Fruit fly (Drosophila melanogaster) S2 (cell line): ENCODE data around the gene mEFTs.

Source experiments
- CG8478 ChIP-seq: fragments of >200 bp; optimal IDR thresholded peaks from 2 replicates; lab custom pipeline; 2018
- CTCF ChIP-seq, 2 experiments: fragments of >200 bp; optimal IDR thresholded peaks; 2 replicates each; lab custom pipeline; 2018

DNA sequence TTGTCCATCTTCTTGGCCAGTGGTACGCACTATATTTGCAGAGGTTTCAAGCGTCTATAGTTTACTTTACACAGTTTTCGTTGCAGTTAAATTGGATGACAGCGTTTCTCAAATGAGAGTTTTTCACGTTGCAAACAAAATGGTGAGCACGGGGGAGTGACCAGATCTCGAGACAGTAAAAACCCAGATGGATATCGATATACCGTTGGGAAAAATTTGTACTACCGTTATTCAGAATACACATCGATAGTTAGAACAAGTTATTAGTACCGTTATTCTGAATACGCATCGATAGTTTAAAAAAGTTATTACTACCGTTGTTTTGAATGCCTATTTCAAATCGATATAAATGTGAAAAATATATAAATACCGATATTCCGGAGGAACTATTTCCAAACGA is 23.2 kb downstream of the mEFTs start, which contains the start of gene cass:
- TF ChIP-seq CTCF (optimal IDR thresholded peaks at IDR 0.05; lab: Kevin White, UChicago): peak in 1 of 2 experiments; percentile 28
- no peak for TF ChIP-seq CG8478 (lab: Kevin White, UChicago)
